Fruit fly (Drosophila melanogaster) whole organism: ENCODE results near the gene Use1.

ENCODE experiments used
- CG8478 ChIP-seq: fragments of >200 bp; optimal IDR thresholded peaks from 2 replicates; lab custom pipeline; 2018; ENCODE audit warnings: inconsistent platforms
- Dll ChIP-seq: fragments of >200 bp; optimal IDR thresholded peaks from 2 replicates; lab custom pipeline; 2017
- EcR ChIP-seq, 2 experiments: fragments of >200 bp; optimal IDR thresholded peaks; 2 replicates each; lab custom pipeline; 2017; ENCODE audit warnings: missing biosample characterization in 2 of 2, missing genetic modification characterization in 2 of 2, missing genetic modification reagents in 2 of 2
- pan ChIP-seq: fragments of >200 bp; optimal IDR thresholded peaks from 2 replicates; lab custom pipeline; 2017
- psq ChIP-seq: fragments of >200 bp; optimal IDR thresholded peaks from 2 replicates; lab custom pipeline; 2017
- usp ChIP-seq: fragments of >200 bp; optimal IDR thresholded peaks from 2 replicates; lab custom pipeline; 2017; ENCODE audit warnings: missing biosample characterization, missing genetic modification characterization, mixed read lengths

The Use1 gene

dm6 chr3L:9126888-9127689 is 9.9 kb downstream of the Use1 start:
- TF ChIP-seq EcR (GFP tag; optimal IDR thresholded peaks at IDR 0.05; lab: Kevin White, UChicago) (no peak), pan (lab: Kevin White, UChicago) (no peak), CG8478 (lab: Kevin White, UChicago) (no peak)

dm6 chr3L:9126021-9126811 is 10.8 kb downstream of the Use1 start:
- TF ChIP-seq usp (no peak), EcR (GFP tag; optimal IDR thresholded peaks at IDR 0.05; lab: Kevin White, UChicago) (no peak), Dll (lab: Kevin White, UChicago) (no peak), CG8478 (lab: Kevin White, UChicago) (no peak), psq (lab: Kevin White, UChicago) (no peak), pan (lab: Kevin White, UChicago) (no peak)

- TF ChIP-seq usp (no peak), Dll (lab: Kevin White, UChicago) (peak; percentile 89), pan (lab: Kevin White, UChicago) (no peak)
Observed at dm6 chr3L:9125261-9126020, 11.5 kb downstream of the Use1 start.

DNA sequence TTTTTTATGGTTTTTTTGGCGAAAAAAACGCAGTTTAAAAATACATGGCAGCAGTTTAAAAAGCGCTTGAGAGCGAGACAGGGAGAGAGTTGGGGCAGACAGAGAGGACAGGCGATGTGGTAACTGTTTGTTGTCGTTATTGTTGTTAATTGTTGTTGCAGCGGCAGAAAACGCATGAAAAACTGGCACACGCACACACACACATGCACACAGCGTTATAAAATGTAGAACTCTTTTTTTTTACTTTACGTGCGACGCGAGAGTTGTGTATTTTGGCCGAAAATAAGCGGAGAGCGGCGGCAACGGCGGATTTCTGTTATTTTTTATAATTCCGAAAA is 12.1 kb downstream of the Use1 start:
- TF ChIP-seq CG8478 (lab: Kevin White, UChicago) (no peak), EcR (GFP tag; optimal IDR thresholded peaks at IDR 0.05; lab: Kevin White, UChicago) (no peak), psq (lab: Kevin White, UChicago) (no peak), usp (no peak), Dll (lab: Kevin White, UChicago) (no peak), pan (lab: Kevin White, UChicago) (no peak)

- TF ChIP-seq pan (lab: Kevin White, UChicago): no peak
Observed at dm6 chr3L:9121289-9121688, 15.7 kb downstream of the Use1 start.

dm6 chr3L:9119564-9119963 is 17.4 kb downstream of the Use1 start:
- TF ChIP-seq EcR (GFP tag; optimal IDR thresholded peaks at IDR 0.05; lab: Kevin White, UChicago) (no peak), CG8478 (lab: Kevin White, UChicago) (no peak), psq (lab: Kevin White, UChicago) (no peak), pan (lab: Kevin White, UChicago) (no peak), Dll (lab: Kevin White, UChicago) (no peak), usp (no peak)

DNA sequence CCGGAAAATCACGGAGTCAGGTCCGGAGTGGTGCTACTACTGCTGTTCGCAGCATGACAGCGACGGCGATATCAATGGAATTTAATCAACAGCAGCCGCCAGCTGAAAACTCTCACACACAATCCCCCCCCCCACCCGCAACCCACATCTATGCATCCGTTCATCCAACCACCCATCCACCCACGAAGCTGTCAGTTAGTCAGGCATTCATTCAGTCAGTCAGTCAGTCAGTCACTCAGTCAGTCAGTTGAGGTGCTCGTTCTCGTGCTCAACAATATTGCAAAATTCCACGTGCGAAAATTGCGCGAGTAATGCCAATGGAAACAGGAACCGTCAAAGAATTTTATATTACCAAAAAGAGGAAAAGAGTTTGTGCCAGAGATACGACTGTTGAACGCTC is 21.3 kb downstream of the Use1 start:
- TF ChIP-seq Dll (lab: Kevin White, UChicago): no peak
- no peak for TF ChIP-seq usp
- TF ChIP-seq CG8478 (lab: Kevin White, UChicago): no peak
- TF ChIP-seq EcR (GFP tag; optimal IDR thresholded peaks at IDR 0.05; lab: Kevin White, UChicago): no peak
- no peak for TF ChIP-seq psq (lab: Kevin White, UChicago)
- no peak for TF ChIP-seq pan (lab: Kevin White, UChicago)

DNA sequence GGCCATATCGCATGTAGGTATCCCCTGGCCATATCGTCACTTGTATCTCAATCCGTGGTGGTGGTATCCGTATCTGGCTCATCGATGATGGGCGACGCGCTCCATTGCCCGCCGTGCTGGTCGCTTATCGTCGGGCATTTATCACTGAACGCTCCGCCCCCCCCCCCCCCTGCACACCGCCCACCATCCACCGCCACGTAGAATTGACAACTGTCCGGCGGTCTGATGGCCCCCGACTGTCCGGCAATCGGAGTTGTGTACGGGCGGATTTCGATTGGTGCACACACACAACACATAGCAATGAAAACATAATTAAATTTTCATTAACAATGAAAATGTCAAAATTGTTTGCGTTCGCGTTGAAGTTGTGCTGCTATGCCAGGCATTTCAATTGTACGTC is 22.6 kb downstream of the Use1 start:
- TF ChIP-seq psq (lab: Kevin White, UChicago) (no peak), usp (no peak), Dll (lab: Kevin White, UChicago) (no peak), CG8478 (lab: Kevin White, UChicago) (no peak), EcR (GFP tag; optimal IDR thresholded peaks at IDR 0.05; lab: Kevin White, UChicago) (no peak)

DNA sequence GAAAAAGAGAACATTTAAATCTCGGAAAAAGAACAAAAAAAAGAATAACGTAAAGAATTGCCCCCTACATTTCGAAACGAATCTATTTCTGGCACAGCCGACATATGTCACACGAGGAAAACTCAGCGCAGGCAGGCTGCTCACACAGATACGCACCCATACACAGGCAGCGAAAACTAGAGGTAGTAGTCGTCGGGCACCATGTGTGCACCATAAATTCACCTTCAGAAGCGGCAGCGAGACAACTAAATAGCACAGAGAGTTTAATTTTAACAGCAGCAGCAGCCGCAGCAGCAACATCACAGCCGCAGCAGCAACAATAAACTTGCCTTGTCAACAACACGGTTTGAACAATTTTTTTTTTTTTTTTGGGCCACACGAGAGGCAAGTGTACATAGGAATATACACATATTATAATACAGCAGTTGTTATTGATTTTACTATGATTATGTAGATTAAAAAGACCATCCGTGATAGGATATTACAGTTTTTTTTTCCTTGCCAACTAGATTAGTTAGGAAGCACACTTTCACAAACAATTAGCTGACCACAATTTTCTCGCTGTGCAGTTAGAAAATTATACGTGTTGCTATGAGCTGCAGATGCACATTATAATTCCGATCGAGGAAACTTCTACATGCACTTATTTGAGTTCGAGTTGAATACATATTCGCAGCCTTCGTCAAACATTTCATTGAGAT is 23.2 kb downstream of the Use1 start:
- TF ChIP-seq usp (no peak), psq (lab: Kevin White, UChicago) (no peak), pan (lab: Kevin White, UChicago) (no peak), EcR (GFP tag; optimal IDR thresholded peaks at IDR 0.05; lab: Kevin White, UChicago) (no peak), Dll (lab: Kevin White, UChicago) (no peak), CG8478 (lab: Kevin White, UChicago) (no peak)

DNA sequence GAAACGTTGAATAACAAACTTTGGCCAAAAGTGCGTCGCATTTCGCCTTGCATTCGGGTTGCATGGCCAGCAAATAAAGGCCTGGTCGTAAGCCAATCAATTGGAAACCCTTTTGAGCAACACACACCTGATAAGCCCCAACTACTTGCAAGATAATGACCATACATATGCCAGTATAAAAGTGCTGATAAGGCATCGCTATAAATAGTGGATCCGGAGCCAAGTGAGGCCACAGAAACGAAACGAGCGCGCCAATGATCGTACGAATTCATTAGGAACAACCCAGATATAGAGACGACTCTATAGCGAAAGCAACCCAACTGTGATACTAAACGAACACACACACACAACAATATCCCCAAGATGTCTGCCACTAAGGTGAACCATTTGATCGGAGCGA is 40.3 kb downstream of the Use1 start, which contains the start of gene CG13315:
Gene CG13315, plus strand, starts transcription at position 230 of the 400 bp plus-strand sequence.
- TF ChIP-seq usp (no peak), psq (lab: Kevin White, UChicago) (no peak), pan (lab: Kevin White, UChicago) (no peak), EcR (GFP tag; optimal IDR thresholded peaks at IDR 0.05; lab: Kevin White, UChicago) (no peak), CG8478 (lab: Kevin White, UChicago) (no peak), Dll (lab: Kevin White, UChicago) (no peak)

DNA sequence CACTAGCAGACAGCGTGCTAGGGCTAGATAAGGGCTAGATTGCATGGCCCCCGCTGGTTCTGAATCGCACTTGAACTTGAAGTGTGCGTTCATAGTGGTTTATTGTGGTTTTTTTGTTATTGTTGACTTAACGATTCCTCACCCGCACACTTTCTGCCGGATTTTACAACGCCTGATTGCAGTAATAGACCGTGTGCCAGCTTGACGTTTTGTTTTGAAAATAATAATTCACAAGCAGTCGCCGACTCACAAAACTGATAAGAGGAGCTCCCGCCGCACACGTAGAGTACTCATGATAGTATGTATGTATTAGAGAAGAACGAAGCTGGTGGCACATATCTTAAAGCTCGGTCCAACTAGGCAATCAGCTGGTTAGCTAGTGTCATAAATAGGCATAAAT is 41.3 kb downstream of the Use1 start:
- TF ChIP-seq usp: no peak
- no peak for TF ChIP-seq EcR (GFP tag; optimal IDR thresholded peaks at IDR 0.05; lab: Kevin White, UChicago)
- no peak for TF ChIP-seq pan (lab: Kevin White, UChicago)
- TF ChIP-seq Dll (lab: Kevin White, UChicago): no peak
- no peak for TF ChIP-seq psq (lab: Kevin White, UChicago)
- no peak for TF ChIP-seq CG8478 (lab: Kevin White, UChicago)
